Fruit fly (Drosophila melanogaster) whole organism, prepupa: ENCODE data around the gene CG12679.

ENCODE experiments used
- CG6808 ChIP-seq: fragments of 200-800 bp; sonication (Bioruptor generic); optimal IDR thresholded peaks from 3 replicates; lab custom pipeline; 2017; ENCODE audit warnings: missing biosample characterization, missing genetic modification characterization, mild to moderate bottlenecking, moderate library complexity, missing genetic modification reagents
- Eip78C ChIP-seq: fragments of 200-800 bp; sonication (Bioruptor generic); peaks from one replicate; lab custom pipeline; 2016; ENCODE audit warnings: missing biosample characterization, missing genetic modification characterization
- Hr39 ChIP-seq: fragments of 200-800 bp; sonication (Bioruptor generic); optimal IDR thresholded peaks from 2 replicates; lab custom pipeline; 2016; ENCODE audit warnings: missing biosample characterization, missing genetic modification characterization
- OdsH ChIP-seq: fragments of 200-800 bp; sonication (Bioruptor generic); optimal IDR thresholded peaks from 3 replicates; lab custom pipeline; 2016; ENCODE audit warnings: missing biosample characterization, missing genetic modification characterization
- esn ChIP-seq: fragments of 200-800 bp; sonication (Bioruptor generic); optimal IDR thresholded peaks from 2 replicates; lab custom pipeline; 2016; ENCODE audit warnings: missing biosample characterization, mild to moderate bottlenecking, missing genetic modification characterization, moderate library complexity
- fd59A ChIP-seq: fragments of 200-800 bp; sonication (Bioruptor generic); optimal IDR thresholded peaks from 2 replicates; lab custom pipeline; 2017; ENCODE audit warnings: missing biosample characterization, mild to moderate bottlenecking, missing genetic modification characterization, missing genetic modification reagents
- fkh ChIP-seq: fragments of 200-800 bp; sonication (Bioruptor generic); optimal IDR thresholded peaks from 3 replicates; lab custom pipeline; 2017; ENCODE audit warnings: missing biosample characterization, mild to moderate bottlenecking, missing genetic modification characterization, moderate library complexity
- spab ChIP-seq: fragments of 200-800 bp; sonication (Bioruptor generic); optimal IDR thresholded peaks from 2 replicates; lab custom pipeline; 2017; ENCODE audit warnings: missing biosample characterization, mild to moderate bottlenecking, missing genetic modification characterization, missing genetic modification reagents
- ss ChIP-seq, 2 experiments: fragments of 200-800 bp; sonication (Bioruptor generic); optimal IDR thresholded peaks; 2 replicates in 1 of 2; 3 replicates in 1 of 2; lab custom pipeline; 2017 to 2018; ENCODE audit warnings: mild to moderate bottlenecking in 2 of 2, missing biosample characterization in 2 of 2, missing genetic modification characterization in 2 of 2, moderate library complexity in 1 of 2

dm6 chrX:20411635-20412034 lies 35.3 kb upstream of the CG12679 start:
- TF ChIP-seq OdsH (GFP tag; lab: Kevin White, UChicago) (no peak), Eip78C (GFP tag; lab: Kevin White, UChicago) (no peak), fkh (no peak), ss (GFP tag; optimal IDR thresholded peaks at IDR 0.05; lab: Kevin White, UChicago) (no peak), Hr39 (no peak), esn (GFP tag; lab: Kevin White, UChicago) (no peak), CG6808 (GFP tag; lab: Kevin White, UChicago) (no peak), fd59A (no peak), spab (GFP tag; lab: Kevin White, UChicago) (no peak)
